Worm (Caenorhabditis elegans) whole organism, L4/young adult: Measurements from ENCODE around the gene M03C11.6.

Experiments
- W03F9.2 ChIP-seq: fragments of 150-350 bp; optimal IDR thresholded peaks from 2 replicates; lab custom pipeline; 2014; ENCODE audit warnings: missing biosample characterization, missing genetic modification characterization
- dao-5 ChIP-seq: sonication (generic microtip); optimal IDR thresholded peaks from 2 replicates; lab custom pipeline; 2016; ENCODE audit warnings: missing genotype, missing genetic modification characterization, moderate library complexity, missing compliant biosample characterization
- him-1 ChIP-seq: sonication (generic microtip); optimal IDR thresholded peaks from 2 replicates; lab custom pipeline; 2016; ENCODE audit warnings: missing genotype, missing genetic modification reagents, missing genetic modification characterization, missing compliant biosample characterization

DNA sequence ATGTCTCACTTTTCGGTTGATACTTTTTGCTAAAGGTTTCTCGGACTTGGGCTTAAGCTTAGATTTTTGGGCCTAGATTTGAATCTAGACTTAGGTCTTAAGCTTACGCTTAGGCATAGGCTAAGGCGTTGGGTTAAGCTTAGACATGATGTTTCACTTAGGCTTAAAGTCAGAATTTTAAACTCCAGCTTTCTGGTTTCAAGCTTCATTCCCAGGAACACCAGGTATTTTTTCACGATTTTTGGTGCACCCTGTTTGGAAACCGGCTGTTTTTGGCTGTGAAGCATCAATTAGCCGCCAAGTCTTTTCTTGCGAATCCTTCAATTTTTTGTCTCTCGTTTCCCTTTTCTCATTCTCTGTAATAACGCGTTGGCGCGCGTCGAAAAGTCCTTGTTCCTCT lies 50.0 kb downstream of the M03C11.6 start:
- TF ChIP-seq dao-5 (tag; lab: Kevin White, UChicago): no peak
- TF ChIP-seq him-1: no peak
- no peak for TF ChIP-seq W03F9.2 (tag; lab: Kevin White, UChicago)
